Fruit fly (Drosophila melanogaster) S2 (cell line): ENCODE results near the gene M1BP.

Experiments used
- CG8478 ChIP-seq: fragments of >200 bp; optimal IDR thresholded peaks from 2 replicates; lab custom pipeline; 2018
- CTCF ChIP-seq, 2 experiments: fragments of >200 bp; optimal IDR thresholded peaks; 2 replicates each; lab custom pipeline; 2018

DNA sequence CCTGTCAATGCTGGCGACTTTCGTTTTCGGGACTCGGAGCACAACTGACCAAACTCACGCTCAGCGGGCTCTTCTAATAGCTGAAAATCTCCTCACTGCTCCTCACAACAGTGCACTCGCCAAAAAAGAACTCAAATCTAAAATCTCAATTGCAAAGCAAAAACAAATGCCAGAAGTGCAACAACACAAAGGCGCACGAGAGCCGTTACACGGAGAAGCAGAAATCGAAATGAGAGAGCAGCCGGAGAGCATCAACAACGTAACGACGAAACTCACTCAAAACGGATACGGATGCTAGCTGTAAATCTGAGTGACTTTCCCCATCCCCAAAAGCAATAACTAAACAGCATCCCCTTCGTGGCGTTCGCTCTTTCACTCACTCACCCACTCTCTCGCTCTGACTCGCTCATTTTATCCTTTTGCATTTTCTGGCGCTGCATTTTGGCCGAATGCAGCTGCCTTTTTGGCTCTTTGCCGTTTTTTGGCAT lies 33.7 kb downstream of the M1BP start, which contains the start of gene hb:
- no peak for TF ChIP-seq CG8478 (lab: Kevin White, UChicago)
- no peak for TF ChIP-seq CTCF (optimal IDR thresholded peaks at IDR 0.05; lab: Kevin White, UChicago)
